Fruit fly (Drosophila melanogaster): ENCODE data around the gene alpha-Man-Ib.

alpha-Man-Ib gene

dm6 chr3R:29146710-29147109 is 34.1 kb upstream of the alpha-Man-Ib start, which contains the start of gene CG14511 (continued):
- peak; percentile 55 for TF ChIP-seq Myb (GFP tag; optimal IDR thresholded peaks at IDR 0.05)
- TF ChIP-seq CkIIα-i1 (GFP tag; IDR thresholded peaks at IDR 0.05), result no peak
- TF ChIP-seq CG9215 (GFP tag; IDR thresholded peaks at IDR 0.05), result no peak
- TF ChIP-seq CG14860 (GFP tag; IDR thresholded peaks at IDR 0.05; ENCODE audit: partially characterized antibody), result 0 out of 3 replicates have a peak, but pooled peaks have one; percentile 18
- TF ChIP-seq Blimp-1 (GFP tag; optimal IDR thresholded peaks at IDR 0.05), result peak; percentile 29
- no peak for TF ChIP-seq ara (GFP tag; IDR thresholded peaks at IDR 0.05)
- no peak for TF ChIP-seq aop (GFP tag; IDR thresholded peaks at IDR 0.05)
- TF ChIP-seq Awh (GFP tag; IDR thresholded peaks at IDR 0.05), result no peak
- TF ChIP-seq CG34422 (GFP tag; IDR thresholded peaks at IDR 0.05), result peak; percentile 32; the same call in 1 of the 3 replicates
- TF ChIP-seq bbx (GFP tag; IDR thresholded peaks at IDR 0.05; ENCODE audit: partially characterized antibody), result peak; percentile 30; the same call in 1 of the 2 replicates
- TF ChIP-seq kah (GFP tag; optimal IDR thresholded peaks at IDR 0.05), result peak; percentile 100
- no peak for TF ChIP-seq CG8281 (tag; optimal IDR thresholded peaks at IDR 0.05)
- TF ChIP-seq Dll (GFP tag; IDR thresholded peaks at IDR 0.05; ENCODE audit: partially characterized antibody), result peak; percentile 45; the same call in 1 of the 4 replicates
- TF ChIP-seq her (GFP tag; optimal IDR thresholded peaks at IDR 0.05), result no peak
- TF ChIP-seq Hr78 (GFP tag; optimal IDR thresholded peaks at IDR 0.05), result peak in 1 of 2 experiments; percentile 78

- TF ChIP-seq nom (GFP tag; optimal IDR thresholded peaks at IDR 0.05), result peak; percentile 51
- TF ChIP-seq CoRest (tag; optimal IDR thresholded peaks at IDR 0.05), result no peak
- no peak for TF ChIP-seq Hey (tag; optimal IDR thresholded peaks at IDR 0.05)
- peak; percentile 74; the same call in 2 of the 3 replicates for TF ChIP-seq sr (GFP tag; IDR thresholded peaks at IDR 0.05)
- TF ChIP-seq CG11093 (GFP tag; IDR thresholded peaks at IDR 0.05), result no peak
- TF ChIP-seq crol (GFP tag; IDR thresholded peaks at IDR 0.05), result peak; percentile 20; the same call in 1 of the 2 replicates
- TF ChIP-seq her (GFP tag; optimal IDR thresholded peaks at IDR 0.05), result no peak
- no peak for TF ChIP-seq maf-S (GFP tag; optimal IDR thresholded peaks at IDR 0.05)
- no peak for TF ChIP-seq ap (GFP tag; IDR thresholded peaks at IDR 0.05)
- TF ChIP-seq Spps (tag; optimal IDR thresholded peaks at IDR 0.05), result no peak
- TF ChIP-seq Dad (GFP tag; optimal IDR thresholded peaks at IDR 0.05), result no peak
- TF ChIP-seq dysf (GFP tag; IDR thresholded peaks at IDR 0.05), result no peak
- TF ChIP-seq tna (GFP tag; IDR thresholded peaks at IDR 0.05; ENCODE audit: partially characterized antibody), result no peak
- peak; percentile 13 for TF ChIP-seq Med (GFP tag)
- no peak for TF ChIP-seq CkIIα-i1 (GFP tag; IDR thresholded peaks at IDR 0.05)
- TF ChIP-seq CG17802 (tag; optimal IDR thresholded peaks at IDR 0.05), result no peak
- TF ChIP-seq Ets65A (GFP tag), result peak; percentile 63
- no peak for TF ChIP-seq Bgb (GFP tag; IDR thresholded peaks at IDR 0.05; ENCODE audit: partially characterized antibody)
These were observed 27.4 kb upstream of the alpha-Man-Ib start for dm6 chr3R:29139767-29140755.

DNA sequence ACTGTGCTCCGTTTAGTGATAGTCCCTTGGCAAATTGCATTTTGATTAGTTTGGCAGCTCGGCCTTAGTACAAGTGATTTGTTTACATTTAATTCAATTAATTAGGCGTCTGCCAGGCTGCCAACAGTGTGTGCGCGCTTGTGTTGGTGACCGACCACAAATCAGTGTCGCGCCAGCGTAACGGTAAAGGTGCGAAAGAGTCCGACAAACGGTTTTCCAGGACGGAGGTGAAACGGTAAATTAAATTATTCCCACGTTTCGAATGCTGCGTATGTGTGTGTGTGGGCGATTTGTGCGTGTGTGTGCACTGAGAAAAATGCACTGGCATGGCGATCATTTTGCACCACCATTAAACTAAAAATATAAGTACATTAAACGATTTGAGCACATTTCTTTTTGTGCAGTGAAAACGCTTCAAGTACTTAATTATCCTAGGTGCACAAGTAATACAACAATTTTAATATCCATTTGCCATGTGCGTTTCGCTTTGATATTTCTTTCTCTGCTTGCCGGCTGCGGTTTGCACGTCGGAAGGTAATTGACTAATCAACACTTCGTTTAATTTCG is 26.4 kb upstream of the alpha-Man-Ib start:
- TF ChIP-seq Oli (tag; optimal IDR thresholded peaks at IDR 0.05), result peak; percentile 11
- peak; percentile 3 for TF ChIP-seq CoRest (tag; optimal IDR thresholded peaks at IDR 0.05)
- no peak for TF ChIP-seq CG6765 (GFP tag; optimal IDR thresholded peaks at IDR 0.05)
- TF ChIP-seq Blimp-1 (GFP tag; optimal IDR thresholded peaks at IDR 0.05), result no peak
- peak; percentile 18; the same call in 1 of the 2 replicates for TF ChIP-seq vvl (GFP tag; IDR thresholded peaks at IDR 0.05)
- 0 out of 2 replicates have a peak, but pooled peaks have one; percentile 23 for TF ChIP-seq CG32772 (GFP tag; IDR thresholded peaks at IDR 0.05)
- peak; percentile 29; the same call in 1 of the 3 replicates for TF ChIP-seq dysf (GFP tag; IDR thresholded peaks at IDR 0.05)
- TF ChIP-seq Hsf (GFP tag; optimal IDR thresholded peaks at IDR 0.05), result peak; percentile 38
- peak; percentile 12 for TF ChIP-seq CG13775 (GFP tag; optimal IDR thresholded peaks at IDR 0.05)
- peak; percentile 17 for TF ChIP-seq Sox102F (GFP tag; optimal IDR thresholded peaks at IDR 0.05)
- TF ChIP-seq CG1603 (tag; optimal IDR thresholded peaks at IDR 0.05), result peak; percentile 41
- TF ChIP-seq CG17829 (tag; optimal IDR thresholded peaks at IDR 0.05), result peak; percentile 8
- TF ChIP-seq Eip74EF (GFP tag; optimal IDR thresholded peaks at IDR 0.05), result no peak
- 0 out of 3 replicates have a peak, but pooled peaks have one; percentile 19 for TF ChIP-seq CG11695 (GFP tag; IDR thresholded peaks at IDR 0.05)
- no peak for TF ChIP-seq eve (GFP tag; optimal IDR thresholded peaks at IDR 0.05)
- TF ChIP-seq CG9932 (GFP tag; IDR thresholded peaks at IDR 0.05), result peak; percentile 49
- peak; percentile 10 for TF ChIP-seq CG10654 (GFP tag; optimal IDR thresholded peaks at IDR 0.05)
